Fruit fly (Drosophila melanogaster) whole organism, adult: ENCODE data around the gene CG13365.

Experiments
- CG11617 ChIP-seq: fragments of 200-800 bp; sonication (Bioruptor generic); optimal IDR thresholded peaks from 2 replicates; lab custom pipeline; 2017; ENCODE audit warnings: mild to moderate bottlenecking, missing biosample characterization, missing genetic modification reagents, missing genetic modification characterization
- CG12768 ChIP-seq: fragments of 200-800 bp; sonication (Bioruptor generic); optimal IDR thresholded peaks from 2 replicates; lab custom pipeline; 2017; ENCODE audit warnings: missing biosample characterization, missing genetic modification characterization, mild to moderate bottlenecking, moderate library complexity, missing genetic modification reagents
- CG14711 ChIP-seq: fragments of 200-800 bp; sonication (Bioruptor generic); optimal IDR thresholded peaks from 2 replicates; lab custom pipeline; 2018; ENCODE audit warnings: missing biosample characterization, mild to moderate bottlenecking, missing genetic modification characterization, moderate library complexity
- CG1620 ChIP-seq: fragments of 200-800 bp; sonication (Bioruptor generic); optimal IDR thresholded peaks from 2 replicates; lab custom pipeline; 2016; ENCODE audit warnings: missing biosample characterization, missing genetic modification characterization
- CG33017 ChIP-seq: fragments of 200-800 bp; sonication (Bioruptor generic); optimal IDR thresholded peaks from 2 replicates; lab custom pipeline; 2018; ENCODE audit warnings: missing biosample characterization, mild to moderate bottlenecking, missing genetic modification characterization, moderate library complexity
- CG5204 ChIP-seq: fragments of 200-800 bp; sonication (Bioruptor generic); optimal IDR thresholded peaks from 2 replicates; lab custom pipeline; 2016; ENCODE audit warnings: missing biosample characterization, missing genetic modification characterization
- CG7045 ChIP-seq: fragments of 200-800 bp; sonication (Bioruptor generic); optimal IDR thresholded peaks from 2 replicates; lab custom pipeline; 2017; ENCODE audit warnings: missing biosample characterization, mild to moderate bottlenecking, missing genetic modification characterization
- CG7101 ChIP-seq: fragments of 200-800 bp; sonication (Bioruptor generic); optimal IDR thresholded peaks from 2 replicates; lab custom pipeline; 2018; ENCODE audit warnings: missing biosample characterization, mild to moderate bottlenecking, missing genetic modification characterization, moderate library complexity
- Clk ChIP-seq: fragments of 200-800 bp; sonication (Bioruptor generic); optimal IDR thresholded peaks from 2 replicates; lab custom pipeline; 2017; ENCODE audit warnings: missing biosample characterization, missing genetic modification characterization
- Crg-1 ChIP-seq: fragments of 200-800 bp; sonication (Bioruptor generic); optimal IDR thresholded peaks from 2 replicates; lab custom pipeline; 2016; ENCODE audit warnings: missing biosample characterization, missing genetic modification characterization
- Hr96 ChIP-seq: fragments of 200-800 bp; sonication (Bioruptor generic); optimal IDR thresholded peaks from 2 replicates; lab custom pipeline; 2016; ENCODE audit warnings: missing biosample characterization, missing genetic modification characterization
- Mnt ChIP-seq: fragments of 200-800 bp; sonication (Bioruptor generic); optimal IDR thresholded peaks from 2 replicates; lab custom pipeline; 2016; ENCODE audit warnings: missing biosample characterization, mild to moderate bottlenecking, missing genetic modification characterization
- bab1 ChIP-seq: fragments of 200-800 bp; sonication (Bioruptor generic); optimal IDR thresholded peaks from 3 replicates; lab custom pipeline; 2019; ENCODE audit warnings: missing biosample characterization, mild to moderate bottlenecking, missing genetic modification characterization, moderate library complexity
- cic ChIP-seq: fragments of 200-800 bp; sonication (Bioruptor generic); optimal IDR thresholded peaks from 2 replicates; lab custom pipeline; 2017; ENCODE audit warnings: missing biosample characterization, mild to moderate bottlenecking, missing genetic modification characterization, moderate library complexity
- cnc ChIP-seq, 2 experiments: fragments of >200 bp; optimal IDR thresholded peaks; 2 replicates each; lab custom pipeline; 2017
- kay ChIP-seq: fragments of 200-800 bp; sonication (Bioruptor generic); peaks from one replicate; lab custom pipeline; 2016; ENCODE audit warnings: missing biosample characterization, missing genetic modification characterization, borderline replicate concordance
- ovo ChIP-seq: fragments of 200-800 bp; sonication (Bioruptor generic); optimal IDR thresholded peaks from 2 replicates; lab custom pipeline; 2016; ENCODE audit warnings: missing biosample characterization, missing genetic modification characterization
- pad ChIP-seq: fragments of 200-800 bp; sonication (Bioruptor generic); optimal IDR thresholded peaks from 3 replicates; lab custom pipeline; 2017; ENCODE audit warnings: missing biosample characterization, missing genetic modification characterization, mild to moderate bottlenecking, moderate library complexity, missing genetic modification reagents
- tj ChIP-seq: fragments of 200-800 bp; sonication (Bioruptor generic); optimal IDR thresholded peaks from 3 replicates; lab custom pipeline; 2017; ENCODE audit warnings: missing biosample characterization, mild to moderate bottlenecking, missing genetic modification characterization, moderate library complexity
- toe ChIP-seq: fragments of 200-800 bp; sonication (Bioruptor generic); optimal IDR thresholded peaks from 2 replicates; lab custom pipeline; 2016; ENCODE audit warnings: missing biosample characterization, missing genetic modification characterization

The CG13365 gene

dm6 chrX:629239-629821 is 8.3 kb upstream of the CG13365 start, which contains the start of the genes RpL36 and Mybbp1A:
TSS of gene RpL36 (minus strand) at chrX:629483.
TSS of gene Mybbp1A (plus strand) at chrX:629773.
- TF ChIP-seq CG7045 (GFP tag; lab: Kevin White, UChicago) (peak; percentile 30), CG14711 (peak; percentile 69), cic (peak; percentile 33), Mnt (GFP tag; lab: Kevin White, UChicago) (peak; percentile 97), Crg-1 (peak; percentile 90), CG12768 (GFP tag; lab: Kevin White, UChicago) (peak; percentile 45), cnc (optimal IDR thresholded peaks at IDR 0.05; lab: Kevin White, UChicago) (no peak), ovo (GFP tag; lab: Kevin White, UChicago) (peak; percentile 89), toe (GFP tag; lab: Kevin White, UChicago) (no peak), CG1620 (GFP tag; lab: Kevin White, UChicago) (peak; percentile 86), CG11617 (GFP tag; lab: Kevin White, UChicago) (peak; percentile 93), CG5204 (GFP tag; lab: Kevin White, UChicago) (no peak), CG7101 (peak; percentile 88), Hr96 (GFP tag; lab: Kevin White, UChicago) (no peak), bab1 (GFP tag; lab: Kevin White, UChicago) (peak; percentile 80), kay (GFP tag; lab: Kevin White, UChicago) (no peak), Clk (GFP tag; lab: Kevin White, UChicago) (no peak), CG33017 (tag; lab: Kevin White, UChicago) (peak; percentile 26), tj (GFP tag; lab: Kevin White, UChicago) (peak; percentile 94), pad (GFP tag; lab: Kevin White, UChicago) (peak; percentile 81)

DNA sequence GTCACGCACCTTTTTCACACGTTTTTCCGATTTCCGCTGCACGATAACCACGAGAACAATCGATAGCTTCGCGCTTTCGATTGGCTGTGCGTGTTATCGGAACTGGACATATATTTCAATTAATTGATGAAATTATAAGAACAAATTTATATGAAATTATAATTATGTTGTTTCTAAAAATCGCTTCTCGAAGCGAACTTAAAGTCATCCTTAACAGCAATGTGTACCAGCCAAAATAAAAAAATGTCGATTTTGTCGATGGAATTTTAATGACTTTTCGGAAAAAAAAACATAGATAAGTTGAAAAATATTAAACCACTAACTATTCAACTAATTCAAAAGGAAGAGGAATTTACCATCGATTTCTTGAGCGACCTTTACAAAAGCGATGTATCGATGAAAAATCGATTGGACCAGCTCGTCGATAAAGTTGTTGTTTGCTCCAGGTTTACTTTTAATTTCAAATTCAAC is 4.2 kb upstream of the CG13365 start, which contains the start of the genes CG13364 and Hinfp:
CG13364 (minus strand) TSS at position 47 of the 471 bp plus-strand sequence.
Hinfp (plus strand) TSS at position 386 of the 471 bp plus-strand sequence.
- TF ChIP-seq CG14711 (no peak), Mnt (GFP tag; lab: Kevin White, UChicago) (peak; percentile 77), ovo (GFP tag; lab: Kevin White, UChicago) (no peak), tj (GFP tag; lab: Kevin White, UChicago) (no peak), bab1 (GFP tag; lab: Kevin White, UChicago) (peak; percentile 12), CG7101 (no peak), CG11617 (GFP tag; lab: Kevin White, UChicago) (no peak), Hr96 (GFP tag; lab: Kevin White, UChicago) (no peak)

DNA sequence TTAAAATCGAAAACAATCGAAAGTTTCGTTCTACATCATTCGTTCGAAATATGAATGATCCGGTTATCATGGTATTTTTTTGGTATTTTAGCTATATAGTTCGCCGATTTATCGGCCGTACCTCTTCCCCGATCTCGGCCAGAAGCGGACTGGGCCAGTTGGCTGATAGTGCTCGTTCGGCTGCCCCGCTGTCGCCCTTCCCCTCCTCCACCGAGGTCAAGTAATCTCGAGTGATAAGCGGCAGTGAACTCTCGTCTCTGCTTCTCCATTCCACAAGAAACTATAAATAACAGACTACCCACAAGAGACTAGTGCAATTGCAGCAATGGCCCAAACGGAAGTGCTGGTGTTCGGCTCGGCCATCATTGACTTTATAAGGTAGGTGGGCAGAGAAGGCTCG is 2.3 kb upstream of the CG13365 start, which contains the start of gene CG13369:
CG13369 (plus strand) TSS at position 112 of the 400 bp plus-strand sequence.
- TF ChIP-seq CG5204 (GFP tag; lab: Kevin White, UChicago) (no peak), cic (no peak), toe (GFP tag; lab: Kevin White, UChicago) (no peak), cnc (optimal IDR thresholded peaks at IDR 0.05; lab: Kevin White, UChicago) (no peak), CG11617 (GFP tag; lab: Kevin White, UChicago) (no peak), Clk (GFP tag; lab: Kevin White, UChicago) (no peak), Crg-1 (no peak), ovo (GFP tag; lab: Kevin White, UChicago) (no peak), CG7101 (no peak), Mnt (GFP tag; lab: Kevin White, UChicago) (no peak), bab1 (GFP tag; lab: Kevin White, UChicago) (no peak), kay (GFP tag; lab: Kevin White, UChicago) (no peak), CG7045 (GFP tag; lab: Kevin White, UChicago) (no peak), CG14711 (no peak), Hr96 (GFP tag; lab: Kevin White, UChicago) (no peak), pad (GFP tag; lab: Kevin White, UChicago) (no peak)

dm6 chrX:620102-620430 is 949 bp downstream of the CG13365 start, which contains the start of gene spdi:
TSS of gene spdi (minus strand) at chrX:620195.
- TF ChIP-seq cic = no peak
- peak; percentile 50 for TF ChIP-seq bab1 (GFP tag; lab: Kevin White, UChicago)
- TF ChIP-seq cnc (optimal IDR thresholded peaks at IDR 0.05; lab: Kevin White, UChicago) = no peak
- no peak for TF ChIP-seq CG11617 (GFP tag; lab: Kevin White, UChicago)
- TF ChIP-seq CG7101 = no peak
- TF ChIP-seq CG33017 (tag; lab: Kevin White, UChicago) = no peak
- TF ChIP-seq CG14711 = no peak
- TF ChIP-seq CG1620 (GFP tag; lab: Kevin White, UChicago) = no peak
- no peak for TF ChIP-seq ovo (GFP tag; lab: Kevin White, UChicago)
- TF ChIP-seq pad (GFP tag; lab: Kevin White, UChicago) = no peak
- peak; percentile 6 for TF ChIP-seq tj (GFP tag; lab: Kevin White, UChicago)
- no peak for TF ChIP-seq CG12768 (GFP tag; lab: Kevin White, UChicago)
- no peak for TF ChIP-seq Hr96 (GFP tag; lab: Kevin White, UChicago)
- TF ChIP-seq Mnt (GFP tag; lab: Kevin White, UChicago) = no peak
- no peak for TF ChIP-seq CG5204 (GFP tag; lab: Kevin White, UChicago)
- no peak for TF ChIP-seq Crg-1
- no peak for TF ChIP-seq CG7045 (GFP tag; lab: Kevin White, UChicago)

DNA sequence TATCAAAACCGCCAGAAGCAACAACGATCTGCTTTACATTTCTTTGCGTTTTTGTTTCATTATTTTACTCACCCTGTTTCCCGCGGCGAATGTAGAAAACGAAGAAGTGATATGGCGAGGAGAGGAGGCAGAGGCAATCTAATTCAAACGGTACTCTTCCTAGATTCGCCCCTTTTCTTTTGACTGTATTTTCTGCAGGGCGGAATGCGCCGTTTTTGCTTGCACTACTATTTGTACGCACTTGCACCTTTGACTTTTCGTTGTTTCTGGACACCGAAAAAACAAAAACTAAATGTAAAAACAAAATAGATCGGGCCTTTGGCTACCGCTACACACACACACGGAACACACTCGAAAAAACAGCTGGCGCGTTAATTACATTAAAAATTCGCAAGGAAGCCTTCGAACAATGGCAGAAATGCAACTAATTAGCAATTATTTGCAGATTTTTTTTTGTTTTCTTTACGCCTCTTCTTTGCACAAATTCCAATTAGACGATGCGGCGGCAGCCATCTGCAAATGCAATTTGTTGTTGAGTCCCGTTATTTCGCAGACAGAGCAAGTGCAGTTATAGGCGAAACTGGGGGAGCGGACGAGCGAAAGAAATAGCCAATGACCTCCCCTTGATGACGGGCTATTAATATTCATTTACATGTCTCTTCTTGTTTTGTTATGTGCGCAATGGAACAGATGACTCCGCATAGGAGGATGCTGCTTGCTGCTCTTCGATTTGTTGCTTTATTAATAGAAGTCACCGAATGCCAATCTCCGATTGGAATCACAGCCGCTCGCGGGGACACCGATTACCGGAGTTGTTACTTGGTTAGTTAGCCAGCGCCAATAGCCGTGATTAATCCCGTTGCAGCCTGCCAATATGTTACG is 1.6 kb downstream of the CG13365 start:
- TF ChIP-seq pad (GFP tag; lab: Kevin White, UChicago) = peak; percentile 94
- no peak for TF ChIP-seq cnc (optimal IDR thresholded peaks at IDR 0.05; lab: Kevin White, UChicago)
- TF ChIP-seq ovo (GFP tag; lab: Kevin White, UChicago) = peak; percentile 82
- TF ChIP-seq CG7101 = no peak
